Fruit fly (Drosophila melanogaster) S2 (cell line): Measurements from ENCODE around the gene pigeon.

ENCODE experiments used
- CG8478 ChIP-seq: fragments of >200 bp; optimal IDR thresholded peaks from 2 replicates; lab custom pipeline; 2018
- CTCF ChIP-seq, 2 experiments: fragments of >200 bp; optimal IDR thresholded peaks; 2 replicates each; lab custom pipeline; 2018

dm6 chr2L:19225984-19226914 is 40.4 kb downstream of the pigeon start:
- TF ChIP-seq CG8478 (no peak), CTCF (optimal IDR thresholded peaks at IDR 0.05; lab: Kevin White, UChicago) (no peak)
